Fruit fly (Drosophila melanogaster) whole organism, embryonic: Measurements from ENCODE around the gene Prp3.

Source experiments
- CG10209 ChIP-seq: fragments of 200-800 bp; sonication (Bioruptor generic); optimal IDR thresholded peaks from 3 replicates; lab custom pipeline; 2017; ENCODE audit warnings: missing biosample characterization, mild to moderate bottlenecking, missing genetic modification characterization, missing genetic modification reagents
- CG10267 ChIP-seq: fragments of 200-800 bp; sonication (Bioruptor generic); optimal IDR thresholded peaks from 2 replicates; lab custom pipeline; 2018; ENCODE audit warnings: missing biosample characterization, mild to moderate bottlenecking, missing genetic modification characterization, moderate library complexity
- CG11085 ChIP-seq: fragments of 200-800 bp; sonication (Bioruptor generic); IDR thresholded peaks from 2 replicates; pipeline ENCODE4 v1.3.6; 2022; ENCODE audit warnings: missing biosample characterization, missing genetic modification characterization
- CG11695 ChIP-seq: fragments of 200-800 bp; sonication (Bioruptor generic); IDR thresholded peaks from 3 replicates; pipeline ENCODE4 v1.3.6; 2022; ENCODE audit warnings: missing biosample characterization, missing genetic modification characterization
- CG13123 ChIP-seq: fragments of 200-800 bp; sonication (Bioruptor generic); optimal IDR thresholded peaks from 2 replicates; lab custom pipeline; 2016; ENCODE audit warnings: missing biosample characterization, missing genetic modification characterization
- CG15479 ChIP-seq: fragments of 200-800 bp; sonication (Bioruptor generic); optimal IDR thresholded peaks from 3 replicates; lab custom pipeline; 2019; ENCODE audit warnings: missing biosample characterization, mild to moderate bottlenecking, missing genetic modification characterization, moderate library complexity
- CG2116 ChIP-seq: fragments of 200-800 bp; sonication (Bioruptor generic); optimal IDR thresholded peaks from 3 replicates; lab custom pipeline; 2018; ENCODE audit warnings: missing biosample characterization, mild to moderate bottlenecking, missing genetic modification characterization
- CG31365 ChIP-seq: fragments of 200-800 bp; sonication (Bioruptor generic); optimal IDR thresholded peaks from 2 replicates; lab custom pipeline; 2018; ENCODE audit warnings: missing biosample characterization, mild to moderate bottlenecking, missing genetic modification characterization
- CG3407 ChIP-seq: fragments of 200-800 bp; sonication (Bioruptor generic); optimal IDR thresholded peaks from 2 replicates; lab custom pipeline; 2018; ENCODE audit warnings: missing biosample characterization, mild to moderate bottlenecking, missing genetic modification characterization
- CG34422 ChIP-seq: fragments of 200-800 bp; sonication (Bioruptor generic); IDR thresholded peaks from 3 replicates; pipeline ENCODE4 v1.3.6; 2022; ENCODE audit warnings: missing biosample characterization, missing genetic modification characterization
- CG5245 ChIP-seq: fragments of 200-800 bp; sonication (Bioruptor generic); optimal IDR thresholded peaks from 3 replicates; lab custom pipeline; 2016; ENCODE audit warnings: missing biosample characterization, missing genetic modification characterization
- CG9215 ChIP-seq: fragments of 200-800 bp; sonication (Bioruptor generic); IDR thresholded peaks from 2 replicates; pipeline ENCODE4 v1.3.6; 2022; ENCODE audit warnings: missing biosample characterization, missing genetic modification characterization
- CkIIα-i1 ChIP-seq: fragments of 200-800 bp; sonication (Bioruptor generic); IDR thresholded peaks from 2 replicates; pipeline ENCODE4 v1.3.6; 2022; ENCODE audit warnings: missing biosample characterization, missing genetic modification characterization
- D19B ChIP-seq: fragments of 200-800 bp; sonication (Bioruptor generic); optimal IDR thresholded peaks from 2 replicates; lab custom pipeline; 2017; ENCODE audit warnings: missing biosample characterization, mild to moderate bottlenecking, missing genetic modification characterization
- Dfd ChIP-seq, 2 experiments: fragments of >200 bp; optimal IDR thresholded peaks; 2 replicates each; lab custom pipeline; 2017; ENCODE audit warnings: missing biosample characterization in 2 of 2, missing genetic modification characterization in 2 of 2
- Doc2 ChIP-seq: fragments of 200-800 bp; sonication (Bioruptor generic); IDR thresholded peaks from 2 replicates; pipeline ENCODE4 v1.3.6; 2022; ENCODE audit warnings: missing biosample characterization, missing genetic modification characterization
- Dp ChIP-seq: fragments of 200-800 bp; sonication (Bioruptor generic); optimal IDR thresholded peaks from 2 replicates; lab custom pipeline; 2018; ENCODE audit warnings: missing biosample characterization, mild to moderate bottlenecking, missing genetic modification characterization, moderate library complexity
- Dref ChIP-seq: fragments of 200-800 bp; sonication (Bioruptor generic); IDR thresholded peaks from 2 replicates; pipeline ENCODE4 v1.3.6; 2022; ENCODE audit warnings: missing biosample characterization, missing genetic modification characterization
- Ets65A ChIP-seq: fragments of 200-800 bp; sonication (Bioruptor generic); peaks from one replicate; lab custom pipeline; 2016; ENCODE audit warnings: missing biosample characterization, missing genetic modification characterization
- HLH3B ChIP-seq: fragments of 200-800 bp; sonication (Bioruptor generic); IDR thresholded peaks from 2 replicates; pipeline ENCODE4 v1.3.6; 2022; ENCODE audit warnings: missing biosample characterization, missing genetic modification characterization
- HLH4C ChIP-seq: fragments of 200-800 bp; sonication (Bioruptor generic); IDR thresholded peaks from 3 replicates; pipeline ENCODE4 v1.3.6; 2022; ENCODE audit warnings: missing biosample characterization, missing genetic modification characterization; ENCODE audit not compliant: partially characterized antibody
- HLHmδ ChIP-seq: fragments of 200-800 bp; sonication (Bioruptor generic); optimal IDR thresholded peaks from 2 replicates; lab custom pipeline; 2018; ENCODE audit warnings: missing biosample characterization, mild to moderate bottlenecking, missing genetic modification characterization, moderate library complexity
- Nf-YB ChIP-seq: fragments of 200-800 bp; sonication (Bioruptor generic); optimal IDR thresholded peaks from 3 replicates; lab custom pipeline; 2019; ENCODE audit warnings: missing biosample characterization, mild to moderate bottlenecking, missing genetic modification characterization, moderate library complexity
- Ravus ChIP-seq: fragments of 200-800 bp; sonication (Bioruptor generic); IDR thresholded peaks from 2 replicates; pipeline ENCODE4 v1.3.6; 2022; ENCODE audit warnings: missing biosample characterization, missing genetic modification characterization
- az2 ChIP-seq: fragments of 200-800 bp; sonication (Bioruptor generic); optimal IDR thresholded peaks from 3 replicates; lab custom pipeline; 2016; ENCODE audit warnings: missing biosample characterization, missing genetic modification characterization
- bab2 ChIP-seq: fragments of 200-800 bp; sonication (Bioruptor generic); optimal IDR thresholded peaks from 2 replicates; lab custom pipeline; 2016; ENCODE audit warnings: missing biosample characterization, missing genetic modification characterization
- btn ChIP-seq: fragments of 200-800 bp; sonication (Bioruptor generic); optimal IDR thresholded peaks from 2 replicates; lab custom pipeline; 2016; ENCODE audit warnings: missing biosample characterization, missing genetic modification characterization
- cad ChIP-seq: fragments of >200 bp; optimal IDR thresholded peaks from 2 replicates; lab custom pipeline; 2017; ENCODE audit warnings: missing biosample characterization, missing genetic modification characterization
- corto ChIP-seq: fragments of 200-800 bp; sonication (Bioruptor generic); optimal IDR thresholded peaks from 2 replicates; lab custom pipeline; 2016; ENCODE audit warnings: missing biosample characterization, mild to moderate bottlenecking, missing genetic modification characterization, moderate library complexity
- dan ChIP-seq: fragments of 200-800 bp; sonication (Bioruptor generic); IDR thresholded peaks from 2 replicates; pipeline ENCODE4 v1.3.6; 2022; ENCODE audit warnings: missing biosample characterization, missing genetic modification characterization
- emc ChIP-seq: fragments of 200-800 bp; sonication (Bioruptor generic); optimal IDR thresholded peaks from 2 replicates; lab custom pipeline; 2016; ENCODE audit warnings: missing biosample characterization, missing genetic modification characterization
- eve ChIP-seq, 2 experiments: fragments of >200 bp; optimal IDR thresholded peaks; 2 replicates each; lab custom pipeline; 2017; ENCODE audit warnings: missing biosample characterization in 2 of 2, missing genetic modification characterization in 2 of 2
- fd3F ChIP-seq: fragments of 200-800 bp; sonication (Bioruptor generic); optimal IDR thresholded peaks from 2 replicates; lab custom pipeline; 2018; ENCODE audit warnings: missing biosample characterization, mild to moderate bottlenecking, missing genetic modification characterization, moderate library complexity
- fd64A ChIP-seq: fragments of 200-800 bp; sonication (Bioruptor generic); optimal IDR thresholded peaks from 3 replicates; lab custom pipeline; 2018; ENCODE audit warnings: missing biosample characterization, mild to moderate bottlenecking, missing genetic modification characterization
- fd96Cb ChIP-seq: fragments of 200-800 bp; sonication (Bioruptor generic); optimal IDR thresholded peaks from 2 replicates; lab custom pipeline; 2018; ENCODE audit warnings: missing biosample characterization, mild to moderate bottlenecking, missing genetic modification characterization, moderate library complexity
- jigr1 ChIP-seq: fragments of 200-800 bp; sonication (Bioruptor generic); IDR thresholded peaks from 3 replicates; pipeline ENCODE4 v1.3.6; 2022; ENCODE audit warnings: missing biosample characterization, missing genetic modification characterization
- jumu ChIP-seq: fragments of 200-800 bp; sonication (Bioruptor generic); optimal IDR thresholded peaks from 3 replicates; lab custom pipeline; 2016; ENCODE audit warnings: missing biosample characterization, missing genetic modification characterization
- klu ChIP-seq: fragments of 200-800 bp; sonication (Bioruptor generic); IDR thresholded peaks from 2 replicates; pipeline ENCODE4 v1.3.6; 2022; ENCODE audit warnings: missing biosample characterization, missing genetic modification characterization
- mirr ChIP-seq: fragments of 200-800 bp; sonication (Bioruptor generic); optimal IDR thresholded peaks from 3 replicates; lab custom pipeline; 2018; ENCODE audit warnings: missing biosample characterization, mild to moderate bottlenecking, missing genetic modification characterization
- nmo ChIP-seq: fragments of 200-800 bp; sonication (Bioruptor generic); optimal IDR thresholded peaks from 2 replicates; lab custom pipeline; 2018; ENCODE audit warnings: missing biosample characterization, mild to moderate bottlenecking, missing genetic modification characterization, moderate library complexity
- org-1 ChIP-seq: fragments of 200-800 bp; sonication (Bioruptor generic); optimal IDR thresholded peaks from 2 replicates; lab custom pipeline; 2017; ENCODE audit warnings: missing biosample characterization, missing genetic modification characterization
- pho ChIP-seq: fragments of 200-800 bp; sonication (Bioruptor generic); optimal IDR thresholded peaks from 2 replicates; lab custom pipeline; 2016; ENCODE audit warnings: missing biosample characterization, missing genetic modification characterization
- pum ChIP-seq: fragments of 200-800 bp; sonication (Bioruptor generic); optimal IDR thresholded peaks from 2 replicates; lab custom pipeline; 2016; ENCODE audit warnings: missing biosample characterization, missing genetic modification characterization
- repo ChIP-seq: fragments of 200-800 bp; sonication (Bioruptor generic); optimal IDR thresholded peaks from 2 replicates; lab custom pipeline; 2016; ENCODE audit warnings: missing biosample characterization, missing genetic modification characterization
- sens-2 ChIP-seq: fragments of 200-800 bp; sonication (Bioruptor generic); IDR thresholded peaks from 2 replicates; pipeline ENCODE4 v1.3.6; 2022; ENCODE audit warnings: missing biosample characterization, missing genetic modification characterization
- sisA ChIP-seq: fragments of 200-800 bp; sonication (Bioruptor generic); IDR thresholded peaks from 2 replicates; pipeline ENCODE4 v1.3.6; 2022; ENCODE audit warnings: missing biosample characterization, missing genetic modification characterization
- tap ChIP-seq: fragments of 200-800 bp; optimal IDR thresholded peaks from 3 replicates; lab custom pipeline; 2019; ENCODE audit warnings: missing biosample characterization, mild to moderate bottlenecking, missing genetic modification characterization, moderate library complexity
- tll ChIP-seq, 2 experiments: fragments of 200-800 bp in 1 of 2; fragments of >200 bp in 1 of 2; sonication (Bioruptor generic) in 1 of 2; optimal IDR thresholded peaks; 2 replicates each; lab custom pipeline; 2017 to 2019; ENCODE audit warnings: missing biosample characterization in 2 of 2, missing genetic modification characterization in 2 of 2, mild to moderate bottlenecking in 1 of 2, moderate library complexity in 1 of 2
- trem ChIP-seq: fragments of 200-800 bp; optimal IDR thresholded peaks from 3 replicates; lab custom pipeline; 2019; ENCODE audit warnings: missing biosample characterization, mild to moderate bottlenecking, missing genetic modification characterization, moderate library complexity
- trh ChIP-seq: fragments of 200-800 bp; sonication (Bioruptor generic); optimal IDR thresholded peaks from 2 replicates; lab custom pipeline; 2016; ENCODE audit warnings: missing biosample characterization, missing genetic modification characterization
- ttk ChIP-seq: fragments of 200-800 bp; sonication (Bioruptor generic); IDR thresholded peaks from 2 replicates; pipeline ENCODE4 v2.1.2; 2022; ENCODE audit warnings: missing biosample characterization, missing genetic modification characterization
- unc-4 ChIP-seq: fragments of 200-800 bp; sonication (Bioruptor generic); IDR thresholded peaks from 2 replicates; pipeline ENCODE4 v1.3.6; 2022; ENCODE audit warnings: missing biosample characterization, missing genetic modification characterization; ENCODE audit not compliant: partially characterized antibody
- wor ChIP-seq: fragments of 200-800 bp; sonication (Bioruptor generic); IDR thresholded peaks from 2 replicates; pipeline ENCODE4 v1.3.6; 2022; ENCODE audit warnings: missing biosample characterization, missing genetic modification characterization

Prp3 gene

DNA sequence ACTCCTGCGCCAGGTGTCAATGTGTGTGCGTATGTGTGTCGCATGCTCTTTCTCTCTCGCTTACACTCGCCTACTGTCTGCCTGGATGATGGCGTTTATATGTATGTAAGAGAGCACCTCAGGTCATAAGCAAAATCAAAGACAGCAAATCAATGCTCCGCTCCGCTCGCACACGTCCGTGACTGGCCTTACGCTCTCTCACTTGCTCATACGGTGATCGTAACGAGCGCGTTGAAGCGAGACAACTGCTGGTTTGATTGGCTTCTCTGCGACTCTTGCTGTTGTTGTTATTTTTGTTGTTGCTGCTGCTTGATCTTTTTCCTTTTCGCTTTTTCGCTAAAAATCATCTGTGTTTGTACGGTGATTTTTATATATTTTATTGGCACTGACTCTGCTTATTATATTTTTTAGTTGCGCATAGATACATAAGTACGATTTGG is 14.5 kb upstream of the Prp3 start (continued):
- TF ChIP-seq tll (GFP tag; optimal IDR thresholded peaks at IDR 0.05; lab: Kevin White, UChicago) (peak; percentile 86 to 94), dan (GFP tag; lab: Robert Waterston, UW) (no peak), HLH3B (GFP tag; lab: Robert Waterston, UW) (no peak), CG10209 (GFP tag; lab: Kevin White, UChicago) (no peak), jumu (GFP tag; lab: Kevin White, UChicago) (no peak), sens-2 (peak; percentile 88), Dp (no peak), CG2116 (peak; percentile 11), CG34422 (peak; percentile 73; the same call in 1 of the 3 replicates), eve (GFP tag; optimal IDR thresholded peaks at IDR 0.05; lab: Kevin White, UChicago) (no peak), nmo (GFP tag; lab: Kevin White, UChicago) (no peak), Nf-YB (GFP tag; lab: Kevin White, UChicago) (peak; percentile 92), trem (tag; lab: Kevin White, UChicago) (no peak), pum (GFP tag; lab: Kevin White, UChicago) (no peak), repo (no peak), CG13123 (GFP tag; lab: Kevin White, UChicago) (no peak), bab2 (no peak), CG10267 (tag; lab: Kevin White, UChicago) (no peak), btn (GFP tag; lab: Kevin White, UChicago) (no peak), CG5245 (no peak), tap (tag; lab: Kevin White, UChicago) (no peak), jigr1 (GFP tag; lab: Robert Waterston, UW) (no peak), sisA (GFP tag; lab: Robert Waterston, UW) (no peak), HLH4C (GFP tag; lab: Robert Waterston, UW) (peak; percentile 42; the same call in 1 of the 3 replicates), CG9215 (no peak), Doc2 (GFP tag; lab: Robert Waterston, UW) (no peak), pho (no peak), corto (GFP tag; lab: Kevin White, UChicago) (no peak), cad (no peak), ttk (GFP tag; lab: Robert Waterston, UW) (no peak), D19B (GFP tag; lab: Kevin White, UChicago) (no peak), fd96Cb (no peak), CG11695 (GFP tag; lab: Robert Waterston, UW) (no peak), CG11085 (GFP tag; lab: Robert Waterston, UW) (no peak), fd64A (no peak), klu (GFP tag; lab: Robert Waterston, UW) (no peak), Ets65A (no peak), CG3407 (GFP tag; lab: Kevin White, UChicago) (no peak), az2 (no peak), HLHmδ (GFP tag; lab: Kevin White, UChicago) (no peak), Dref (GFP tag; lab: Robert Waterston, UW) (no peak), mirr (GFP tag; lab: Kevin White, UChicago) (no peak), org-1 (no peak), unc-4 (no peak), CkIIα-i1 (GFP tag; lab: Robert Waterston, UW) (no peak), Ravus (GFP tag; lab: Robert Waterston, UW) (no peak), emc (no peak), Dfd (GFP tag; optimal IDR thresholded peaks at IDR 0.05; lab: Kevin White, UChicago) (no peak), fd3F (GFP tag; lab: Kevin White, UChicago) (no peak), CG15479 (peak; percentile 84), trh (GFP tag; lab: Kevin White, UChicago) (no peak), CG31365 (peak; percentile 3), wor (no peak)
